Fruit fly (Drosophila melanogaster) whole organism, embryonic: ENCODE data around the gene CG17202.

Experiments
- ATbp ChIP-seq: fragments of 200-800 bp; sonication (Bioruptor generic); optimal IDR thresholded peaks from 2 replicates; lab custom pipeline; 2017; ENCODE audit warnings: missing biosample characterization, mild to moderate bottlenecking, missing genetic modification characterization, missing genetic modification reagents
- Bteb2 ChIP-seq: fragments of 200-800 bp; sonication (Bioruptor generic); optimal IDR thresholded peaks from 2 replicates; lab custom pipeline; 2016; ENCODE audit warnings: missing biosample characterization, missing genetic modification characterization
- CG12942 ChIP-seq: fragments of 200-800 bp; sonication (Bioruptor generic); optimal IDR thresholded peaks from 3 replicates; lab custom pipeline; 2016; ENCODE audit warnings: missing biosample characterization, missing genetic modification characterization
- CG13296 ChIP-seq: fragments of 200-800 bp; sonication (Bioruptor generic); optimal IDR thresholded peaks from 3 replicates; lab custom pipeline; 2018; ENCODE audit warnings: missing biosample characterization, mild to moderate bottlenecking, missing genetic modification characterization
- CG13424 ChIP-seq: fragments of 200-800 bp; sonication (Bioruptor generic); optimal IDR thresholded peaks from 2 replicates; lab custom pipeline; 2019; ENCODE audit warnings: missing biosample characterization, mild to moderate bottlenecking, missing genetic modification characterization, moderate library complexity
- CG13624 ChIP-seq: fragments of 200-800 bp; sonication (Bioruptor generic); optimal IDR thresholded peaks from 2 replicates; lab custom pipeline; 2016; ENCODE audit warnings: missing biosample characterization, missing genetic modification characterization
- CG17328 ChIP-seq: fragments of 200-800 bp; sonication (Bioruptor generic); IDR thresholded peaks from 2 replicates; pipeline ENCODE4 v1.3.6; 2022; ENCODE audit warnings: missing biosample characterization, missing genetic modification characterization
- CG1832 ChIP-seq: fragments of 200-800 bp; sonication (Bioruptor generic); optimal IDR thresholded peaks from 2 replicates; lab custom pipeline; 2017; ENCODE audit warnings: missing biosample characterization, mild to moderate bottlenecking, missing genetic modification characterization, inconsistent platforms
- CG18619 ChIP-seq: fragments of 200-800 bp; sonication (Bioruptor generic); optimal IDR thresholded peaks from 3 replicates; lab custom pipeline; 2017; ENCODE audit warnings: missing biosample characterization, mild to moderate bottlenecking, missing genetic modification characterization
- CG2120 ChIP-seq: fragments of 200-800 bp; sonication (Bioruptor generic); optimal IDR thresholded peaks from 3 replicates; lab custom pipeline; 2016; ENCODE audit warnings: missing biosample characterization, missing genetic modification characterization
- CG3065 ChIP-seq: fragments of 200-800 bp; sonication (Bioruptor generic); optimal IDR thresholded peaks from 2 replicates; lab custom pipeline; 2016; ENCODE audit warnings: missing biosample characterization, missing genetic modification characterization
- CG31224 ChIP-seq: fragments of 200-800 bp; sonication (Bioruptor generic); IDR thresholded peaks from 2 replicates; pipeline ENCODE4 v1.3.6; 2022; ENCODE audit warnings: missing biosample characterization, missing genetic modification characterization
- CG31365 ChIP-seq: fragments of 200-800 bp; sonication (Bioruptor generic); optimal IDR thresholded peaks from 2 replicates; lab custom pipeline; 2018; ENCODE audit warnings: missing biosample characterization, mild to moderate bottlenecking, missing genetic modification characterization
- CG31441 ChIP-seq: fragments of 200-800 bp; sonication (Bioruptor generic); IDR thresholded peaks from 2 replicates; pipeline ENCODE4 v1.3.6; 2022; ENCODE audit warnings: missing biosample characterization, missing genetic modification characterization
- CG32532 ChIP-seq: fragments of 200-800 bp; sonication (Bioruptor generic); IDR thresholded peaks from 2 replicates; pipeline ENCODE4 v1.3.6; 2022; ENCODE audit warnings: missing biosample characterization, missing genetic modification characterization
- CG3281 ChIP-seq: fragments of 200-800 bp; sonication (Bioruptor generic); optimal IDR thresholded peaks from 3 replicates; lab custom pipeline; 2017; ENCODE audit warnings: missing biosample characterization, mild to moderate bottlenecking, missing genetic modification characterization
- CG34376 ChIP-seq: fragments of 200-800 bp; sonication (Bioruptor generic); optimal IDR thresholded peaks from 2 replicates; lab custom pipeline; 2018; ENCODE audit warnings: missing biosample characterization, mild to moderate bottlenecking, missing genetic modification characterization
- CG5953 ChIP-seq: fragments of 200-800 bp; sonication (Bioruptor generic); IDR thresholded peaks from 2 replicates; pipeline ENCODE4 v1.3.6; 2022; ENCODE audit warnings: missing biosample characterization, missing genetic modification characterization
- CG6654 ChIP-seq: fragments of 200-800 bp; sonication (Bioruptor generic); optimal IDR thresholded peaks from 2 replicates; lab custom pipeline; 2017; ENCODE audit warnings: missing biosample characterization, mild to moderate bottlenecking, missing genetic modification characterization
- CG7963 ChIP-seq: fragments of 200-800 bp; sonication (Bioruptor generic); IDR thresholded peaks from 3 replicates; pipeline ENCODE4 v1.3.6; 2022; ENCODE audit warnings: missing biosample characterization, missing genetic modification characterization; ENCODE audit not compliant: partially characterized antibody
- CG8281 ChIP-seq: fragments of 200-800 bp; sonication (Bioruptor generic); optimal IDR thresholded peaks from 2 replicates; lab custom pipeline; 2018; ENCODE audit warnings: missing biosample characterization, mild to moderate bottlenecking, missing genetic modification characterization, moderate library complexity
- CG8478 ChIP-seq: fragments of >200 bp; optimal IDR thresholded peaks from 2 replicates; lab custom pipeline; 2018
- CG8765 ChIP-seq: fragments of 200-800 bp; sonication (Bioruptor generic); IDR thresholded peaks from 2 replicates; pipeline ENCODE4 v1.3.6; 2022; ENCODE audit warnings: missing biosample characterization, missing genetic modification characterization
- Ets65A ChIP-seq: fragments of 200-800 bp; sonication (Bioruptor generic); peaks from one replicate; lab custom pipeline; 2016; ENCODE audit warnings: missing biosample characterization, missing genetic modification characterization
- H2.0 ChIP-seq: fragments of 200-800 bp; sonication (Bioruptor generic); IDR thresholded peaks from 2 replicates; pipeline ENCODE4 v1.3.6; 2022; ENCODE audit warnings: missing biosample characterization, missing genetic modification characterization
- HLH4C ChIP-seq: fragments of 200-800 bp; sonication (Bioruptor generic); IDR thresholded peaks from 3 replicates; pipeline ENCODE4 v1.3.6; 2022; ENCODE audit warnings: missing biosample characterization, missing genetic modification characterization; ENCODE audit not compliant: partially characterized antibody
- Hr78 ChIP-seq, 2 experiments: fragments of 200-800 bp in 1 of 2; fragments of >200 bp in 1 of 2; sonication (Bioruptor generic) in 1 of 2; optimal IDR thresholded peaks; 2 replicates each; lab custom pipeline; 2017 to 2019; ENCODE audit warnings: missing biosample characterization in 2 of 2, missing genetic modification characterization in 2 of 2, mild to moderate bottlenecking in 1 of 2, moderate library complexity in 1 of 2
- Lpt ChIP-seq: fragments of >200 bp; optimal IDR thresholded peaks from 2 replicates; lab custom pipeline; 2018; ENCODE audit warnings: missing biosample characterization, missing genetic modification characterization
- NFAT ChIP-seq: fragments of 200-800 bp; sonication (Bioruptor generic); IDR thresholded peaks from 2 replicates; pipeline ENCODE4 v1.3.6; 2022; ENCODE audit warnings: missing biosample characterization, missing genetic modification characterization
- Nf-YC ChIP-seq: fragments of 200-800 bp; optimal IDR thresholded peaks from 3 replicates; lab custom pipeline; 2019; ENCODE audit warnings: missing biosample characterization, mild to moderate bottlenecking, missing genetic modification characterization, moderate library complexity
- Opbp ChIP-seq: fragments of 200-800 bp; sonication (Bioruptor generic); IDR thresholded peaks from 3 replicates; pipeline ENCODE4 v1.3.6; 2022; ENCODE audit warnings: missing biosample characterization, missing genetic modification characterization; ENCODE audit not compliant: partially characterized antibody
- PHDP ChIP-seq: fragments of 200-800 bp; sonication (Bioruptor generic); optimal IDR thresholded peaks from 3 replicates; lab custom pipeline; 2018; ENCODE audit warnings: missing biosample characterization, mild to moderate bottlenecking, missing genetic modification characterization, moderate library complexity
- Ptx1 ChIP-seq: fragments of 200-800 bp; sonication (Bioruptor generic); IDR thresholded peaks from 2 replicates; pipeline ENCODE4 v1.3.6; 2022; ENCODE audit warnings: missing biosample characterization, missing genetic modification characterization
- Rfx ChIP-seq: fragments of 200-800 bp; sonication (Bioruptor generic); IDR thresholded peaks from 2 replicates; pipeline ENCODE4 v1.3.6; 2022; ENCODE audit warnings: missing biosample characterization, missing genetic modification characterization
- Scr ChIP-seq: fragments of 200-800 bp; sonication (Bioruptor generic); IDR thresholded peaks from 2 replicates; pipeline ENCODE4 v1.3.6; 2022; ENCODE audit warnings: missing biosample characterization, missing genetic modification characterization; ENCODE audit not compliant: partially characterized antibody
- Trl ChIP-seq, 3 experiments: fragments of >200 bp in 2 of 3; fragments of 200-800 bp in 1 of 3; sonication (Bioruptor generic) in 1 of 3; optimal IDR thresholded peaks; 2 replicates in 1 of 3; 3 replicates in 2 of 3; lab custom pipeline; 2016 to 2017; ENCODE audit warnings: missing biosample characterization in 1 of 3, missing genetic modification characterization in 1 of 3
- YL-1 ChIP-seq: fragments of 200-800 bp; sonication (Bioruptor generic); optimal IDR thresholded peaks from 3 replicates; lab custom pipeline; 2017; ENCODE audit warnings: missing biosample characterization, mild to moderate bottlenecking, missing genetic modification characterization
- ab ChIP-seq: fragments of 200-800 bp; sonication (Bioruptor generic); optimal IDR thresholded peaks from 2 replicates; lab custom pipeline; 2016; ENCODE audit warnings: missing biosample characterization, missing genetic modification characterization
- dpn ChIP-seq, 2 experiments: fragments of 200-800 bp; sonication (Bioruptor generic); optimal IDR thresholded peaks; 3 replicates each; lab custom pipeline; 2016; ENCODE audit warnings: missing biosample characterization in 2 of 2, missing genetic modification characterization in 2 of 2
- gcm2 ChIP-seq: fragments of 200-800 bp; sonication (Bioruptor generic); optimal IDR thresholded peaks from 2 replicates; lab custom pipeline; 2016; ENCODE audit warnings: missing biosample characterization, missing genetic modification characterization
- ham ChIP-seq: fragments of 200-800 bp; sonication (Bioruptor generic); IDR thresholded peaks from 2 replicates; pipeline ENCODE4 v1.3.6; 2022; ENCODE audit warnings: missing biosample characterization, missing genetic modification characterization
- jumu ChIP-seq: fragments of 200-800 bp; sonication (Bioruptor generic); optimal IDR thresholded peaks from 3 replicates; lab custom pipeline; 2016; ENCODE audit warnings: missing biosample characterization, missing genetic modification characterization
- kni ChIP-seq: fragments of 200-800 bp; sonication (Bioruptor generic); optimal IDR thresholded peaks from 3 replicates; lab custom pipeline; 2017; ENCODE audit warnings: mild to moderate bottlenecking, missing biosample characterization, missing genetic modification reagents, missing genetic modification characterization
- otp ChIP-seq: fragments of 200-800 bp; sonication (Bioruptor generic); IDR thresholded peaks from 3 replicates; pipeline ENCODE4, ENCODE4 v1.3.6; 2022; ENCODE audit warnings: missing biosample characterization, missing genetic modification characterization
- pum ChIP-seq: fragments of 200-800 bp; sonication (Bioruptor generic); optimal IDR thresholded peaks from 2 replicates; lab custom pipeline; 2016; ENCODE audit warnings: missing biosample characterization, missing genetic modification characterization
- rib ChIP-seq: fragments of 200-800 bp; sonication (Bioruptor generic); IDR thresholded peaks from 2 replicates; pipeline ENCODE4 v1.3.6; 2022; ENCODE audit warnings: missing biosample characterization, missing genetic modification characterization
- row ChIP-seq: fragments of 200-800 bp; sonication (Bioruptor generic); IDR thresholded peaks from 3 replicates; pipeline ENCODE4 v1.3.6; 2022; ENCODE audit warnings: missing biosample characterization, missing genetic modification characterization
- unpg ChIP-seq: fragments of 200-800 bp; sonication (Bioruptor generic); optimal IDR thresholded peaks from 3 replicates; lab custom pipeline; 2018; ENCODE audit warnings: missing biosample characterization, mild to moderate bottlenecking, missing genetic modification characterization, moderate library complexity
- zf30C ChIP-seq: fragments of 200-800 bp; sonication (Bioruptor generic); optimal IDR thresholded peaks from 3 replicates; lab custom pipeline; 2018; ENCODE audit warnings: missing biosample characterization, mild to moderate bottlenecking, missing genetic modification characterization

The CG17202 gene

DNA sequence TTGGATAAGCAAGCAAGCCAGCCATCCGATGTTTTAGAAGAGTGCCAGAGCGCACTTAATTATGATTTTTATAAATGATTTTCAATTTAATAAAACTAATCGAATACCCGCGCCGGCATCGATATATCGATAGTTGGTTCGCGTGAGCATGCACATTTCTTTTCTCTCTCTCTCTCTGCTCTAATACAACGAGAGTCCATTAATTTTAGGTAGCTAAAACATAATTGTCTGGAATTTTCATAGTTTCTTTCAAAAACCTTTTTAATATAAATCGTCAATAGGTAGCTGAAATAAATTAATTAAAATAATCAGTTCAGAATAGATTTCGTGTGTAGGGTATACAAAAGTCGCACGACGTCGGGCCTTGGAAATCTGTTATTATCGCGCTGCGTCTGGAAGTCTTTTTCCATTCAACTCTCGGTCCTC is 26.3 kb downstream of the CG17202 start, which contains the start of gene CG18549 (continued):
- TF ChIP-seq CG5953 (GFP tag; lab: Robert Waterston, UW) (peak; percentile 100), gcm2 (GFP tag; lab: Kevin White, UChicago) (peak; percentile 99), CG12942 (peak; percentile 99), CG3065 (peak; percentile 99), ham (GFP tag; lab: Robert Waterston, UW) (peak; percentile 98), CG31365 (peak; percentile 95), CG18619 (peak; percentile 100), jumu (peak; percentile 99), YL-1 (GFP tag; lab: Kevin White, UChicago) (peak; percentile 100), CG2120 (GFP tag; lab: Kevin White, UChicago) (peak; percentile 100), rib (GFP tag; lab: Robert Waterston, UW) (peak; percentile 100), H2.0 (GFP tag; lab: Robert Waterston, UW) (peak; percentile 100), CG6654 (GFP tag; lab: Kevin White, UChicago) (peak; percentile 94)

DNA sequence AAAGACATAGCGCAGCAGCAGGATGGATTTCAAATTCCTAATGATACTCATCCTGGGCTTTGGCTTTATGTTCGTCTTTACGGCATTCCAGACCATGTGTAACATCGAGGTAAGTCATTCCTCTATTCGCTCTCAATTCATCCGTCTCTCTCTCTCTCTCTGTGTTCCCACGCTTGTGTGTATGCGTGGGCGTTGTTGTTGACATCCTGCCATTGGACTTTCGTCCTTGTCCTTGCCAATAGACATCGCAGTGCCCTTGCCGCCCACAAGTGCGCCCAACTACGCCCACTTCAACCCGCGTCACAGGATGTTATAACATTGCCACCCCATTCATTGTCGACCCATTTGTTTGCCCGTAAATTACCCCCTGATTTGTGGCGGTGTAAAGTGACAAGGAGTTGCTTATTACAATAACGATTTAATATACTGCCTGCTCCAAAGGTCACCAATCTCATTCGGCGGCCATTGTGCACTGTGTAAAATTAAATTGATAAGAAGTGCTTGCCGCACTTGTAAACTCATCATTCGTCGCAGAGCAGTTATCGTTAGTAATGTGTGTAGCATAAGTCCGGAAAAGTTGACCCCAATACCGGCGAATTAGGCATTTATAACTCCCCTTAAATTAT is 27.2 kb downstream of the CG17202 start:
- TF ChIP-seq otp (GFP tag; lab: Robert Waterston, UW) (0 out of 3 replicates have a peak, but pooled peaks have one; percentile 3), ab (GFP tag; lab: Kevin White, UChicago) (no peak), CG8765 (no peak), Trl (optimal IDR thresholded peaks at IDR 0.05; lab: Kevin White, UChicago) (peak; percentile 35 to 58), Trl (GFP tag; optimal IDR thresholded peaks at IDR 0.05; lab: Kevin White, UChicago) (no peak), row (GFP tag; lab: Robert Waterston, UW) (peak; percentile 14; the same call in 1 of the 3 replicates), CG32532 (GFP tag; lab: Robert Waterston, UW) (no peak), ham (GFP tag; lab: Robert Waterston, UW) (no peak), CG8478 (peak; percentile 19), CG1832 (peak; percentile 15), Hr78 (GFP tag; optimal IDR thresholded peaks at IDR 0.05; lab: Kevin White, UChicago) (peak in 1 of 2 experiments; percentile 62), CG17328 (GFP tag; lab: Robert Waterston, UW) (no peak), CG13296 (GFP tag; lab: Kevin White, UChicago) (no peak), CG7963 (GFP tag; lab: Robert Waterston, UW) (no peak), zf30C (peak; percentile 72), CG31441 (GFP tag; lab: Robert Waterston, UW) (no peak), CG8281 (tag; lab: Kevin White, UChicago) (peak; percentile 1), PHDP (tag; lab: Kevin White, UChicago) (no peak), pum (GFP tag; lab: Kevin White, UChicago) (no peak), Scr (GFP tag; lab: Robert Waterston, UW) (no peak), NFAT (GFP tag; lab: Robert Waterston, UW) (no peak), CG13424 (tag; lab: Kevin White, UChicago) (no peak), kni (GFP tag; lab: Kevin White, UChicago) (no peak), Bteb2 (GFP tag; lab: Kevin White, UChicago) (no peak), CG31224 (no peak), ATbp (GFP tag; lab: Kevin White, UChicago) (peak; percentile 20), CG3281 (GFP tag; lab: Kevin White, UChicago) (no peak), unpg (GFP tag; lab: Kevin White, UChicago) (no peak), Rfx (GFP tag; lab: Robert Waterston, UW) (peak; percentile 12; the same call in 1 of the 2 replicates), CG34376 (no peak), CG13624 (GFP tag; lab: Kevin White, UChicago) (no peak), dpn (GFP tag; optimal IDR thresholded peaks at IDR 0.05; lab: Kevin White, UChicago) (no peak), HLH4C (GFP tag; lab: Robert Waterston, UW) (no peak), Opbp (0 out of 3 replicates have a peak, but pooled peaks have one; percentile 25), Nf-YC (tag; lab: Kevin White, UChicago) (no peak), Ets65A (no peak), Ptx1 (GFP tag; lab: Robert Waterston, UW) (no peak), Lpt (GFP tag; lab: Kevin White, UChicago) (no peak)
